Fruit fly (Drosophila melanogaster) whole organism, embryonic: ENCODE results near the gene CG34453.

ENCODE experiments used
- Asciz ChIP-seq: fragments of 200-800 bp; sonication (Bioruptor generic); optimal IDR thresholded peaks from 2 replicates; lab custom pipeline; 2017; ENCODE audit warnings: missing biosample characterization, mild to moderate bottlenecking, missing genetic modification characterization, missing genetic modification reagents
- CG10654 ChIP-seq: fragments of 200-800 bp; sonication (Bioruptor generic); optimal IDR thresholded peaks from 2 replicates; lab custom pipeline; 2016; ENCODE audit warnings: missing biosample characterization, missing genetic modification characterization
- CG11695 ChIP-seq: fragments of 200-800 bp; sonication (Bioruptor generic); IDR thresholded peaks from 3 replicates; pipeline ENCODE4 v1.3.6; 2022; ENCODE audit warnings: missing biosample characterization, missing genetic modification characterization
- CG11723 ChIP-seq: fragments of 200-800 bp; sonication (Bioruptor generic); optimal IDR thresholded peaks from 2 replicates; lab custom pipeline; 2017; ENCODE audit warnings: missing biosample characterization, mild to moderate bottlenecking, missing genetic modification characterization
- CG12155 ChIP-seq: fragments of 200-800 bp; sonication (Bioruptor generic); optimal IDR thresholded peaks from 3 replicates; lab custom pipeline; 2016; ENCODE audit warnings: missing biosample characterization, missing genetic modification characterization
- CG14014 ChIP-seq: fragments of 200-800 bp; sonication (Bioruptor generic); IDR thresholded peaks from 2 replicates; pipeline ENCODE4 v1.3.6; 2022; ENCODE audit warnings: missing biosample characterization, missing genetic modification characterization
- CG14710 ChIP-seq: fragments of 200-800 bp; sonication (Bioruptor generic); optimal IDR thresholded peaks from 3 replicates; lab custom pipeline; 2019; ENCODE audit warnings: missing biosample characterization, mild to moderate bottlenecking, missing genetic modification characterization, moderate library complexity
- CG15269 ChIP-seq: fragments of 200-800 bp; sonication (Bioruptor generic); optimal IDR thresholded peaks from 2 replicates; lab custom pipeline; 2018; ENCODE audit warnings: missing biosample characterization, mild to moderate bottlenecking, missing genetic modification characterization, moderate library complexity
- CG18262 ChIP-seq: fragments of 200-800 bp; optimal IDR thresholded peaks from 3 replicates; lab custom pipeline; 2019; ENCODE audit warnings: missing biosample characterization, mild to moderate bottlenecking, missing genetic modification characterization, moderate library complexity
- CG1832 ChIP-seq: fragments of 200-800 bp; sonication (Bioruptor generic); optimal IDR thresholded peaks from 2 replicates; lab custom pipeline; 2017; ENCODE audit warnings: missing biosample characterization, mild to moderate bottlenecking, missing genetic modification characterization, inconsistent platforms
- CG2199 ChIP-seq: fragments of 200-800 bp; sonication (Bioruptor generic); IDR thresholded peaks from 3 replicates; pipeline ENCODE4 v1.3.6; 2022; ENCODE audit warnings: missing biosample characterization, missing genetic modification characterization
- CG3281 ChIP-seq: fragments of 200-800 bp; sonication (Bioruptor generic); optimal IDR thresholded peaks from 3 replicates; lab custom pipeline; 2017; ENCODE audit warnings: missing biosample characterization, mild to moderate bottlenecking, missing genetic modification characterization
- CG33213 ChIP-seq: fragments of 200-800 bp; sonication (Bioruptor generic); optimal IDR thresholded peaks from 3 replicates; lab custom pipeline; 2016; ENCODE audit warnings: missing biosample characterization, missing genetic modification characterization
- CG34376 ChIP-seq: fragments of 200-800 bp; sonication (Bioruptor generic); optimal IDR thresholded peaks from 2 replicates; lab custom pipeline; 2018; ENCODE audit warnings: missing biosample characterization, mild to moderate bottlenecking, missing genetic modification characterization
- CG6765 ChIP-seq: fragments of 200-800 bp; sonication (Bioruptor generic); optimal IDR thresholded peaks from 3 replicates; lab custom pipeline; 2017; ENCODE audit warnings: missing biosample characterization, mild to moderate bottlenecking, missing genetic modification characterization
- CG7556 ChIP-seq: fragments of 200-800 bp; sonication (Bioruptor generic); optimal IDR thresholded peaks from 2 replicates; lab custom pipeline; 2017; ENCODE audit warnings: missing biosample characterization, mild to moderate bottlenecking, missing genetic modification characterization
- CG9797 ChIP-seq: fragments of 200-800 bp; sonication (Bioruptor generic); optimal IDR thresholded peaks from 3 replicates; lab custom pipeline; 2018; ENCODE audit warnings: missing biosample characterization, mild to moderate bottlenecking, missing genetic modification characterization
- Dek ChIP-seq: fragments of 200-800 bp; sonication (Bioruptor generic); optimal IDR thresholded peaks from 3 replicates; lab custom pipeline; 2019; ENCODE audit warnings: missing biosample characterization, mild to moderate bottlenecking, missing genetic modification characterization, moderate library complexity
- Dref ChIP-seq: fragments of 200-800 bp; sonication (Bioruptor generic); IDR thresholded peaks from 2 replicates; pipeline ENCODE4 v1.3.6; 2022; ENCODE audit warnings: missing biosample characterization, missing genetic modification characterization
- E2f2 ChIP-seq: fragments of 200-800 bp; sonication (Bioruptor generic); IDR thresholded peaks from 2 replicates; pipeline ENCODE4 v1.3.6; 2022; ENCODE audit warnings: missing biosample characterization, missing genetic modification characterization
- Ets65A ChIP-seq: fragments of 200-800 bp; sonication (Bioruptor generic); peaks from one replicate; lab custom pipeline; 2016; ENCODE audit warnings: missing biosample characterization, missing genetic modification characterization
- Fer2 ChIP-seq: fragments of 200-800 bp; sonication (Bioruptor generic); optimal IDR thresholded peaks from 2 replicates; lab custom pipeline; 2018; ENCODE audit warnings: missing biosample characterization, mild to moderate bottlenecking, missing genetic modification characterization, moderate library complexity
- HLH54F ChIP-seq: fragments of 200-800 bp; sonication (Bioruptor generic); optimal IDR thresholded peaks from 3 replicates; lab custom pipeline; 2016; ENCODE audit warnings: missing biosample characterization, missing genetic modification characterization
- Hand ChIP-seq: fragments of 200-800 bp; sonication (Bioruptor generic); optimal IDR thresholded peaks from 2 replicates; lab custom pipeline; 2017; ENCODE audit warnings: mild to moderate bottlenecking, missing biosample characterization, missing genetic modification reagents, missing genetic modification characterization
- Hmr ChIP-seq: fragments of 200-800 bp; sonication (Bioruptor generic); optimal IDR thresholded peaks from 3 replicates; lab custom pipeline; 2017; ENCODE audit warnings: mild to moderate bottlenecking, missing biosample characterization, missing genetic modification reagents, missing genetic modification characterization
- Jarid2 ChIP-seq: fragments of 200-800 bp; sonication (Bioruptor generic); optimal IDR thresholded peaks from 3 replicates; lab custom pipeline; 2017; ENCODE audit warnings: mild to moderate bottlenecking, missing biosample characterization, missing genetic modification reagents, missing genetic modification characterization
- NK7.1 ChIP-seq: fragments of 200-800 bp; sonication (Bioruptor generic); optimal IDR thresholded peaks from 3 replicates; lab custom pipeline; 2016; ENCODE audit warnings: missing biosample characterization, missing genetic modification characterization
- Rfx ChIP-seq: fragments of 200-800 bp; sonication (Bioruptor generic); IDR thresholded peaks from 2 replicates; pipeline ENCODE4 v1.3.6; 2022; ENCODE audit warnings: missing biosample characterization, missing genetic modification characterization
- Spps ChIP-seq: fragments of 200-800 bp; sonication (Bioruptor generic); optimal IDR thresholded peaks from 2 replicates; lab custom pipeline; 2018; ENCODE audit warnings: missing biosample characterization, mild to moderate bottlenecking, missing genetic modification characterization
- Sry-δ ChIP-seq: fragments of 200-800 bp; sonication (Bioruptor generic); optimal IDR thresholded peaks from 2 replicates; lab custom pipeline; 2016; ENCODE audit warnings: missing biosample characterization, missing genetic modification characterization
- Stat92E ChIP-seq, 3 experiments: fragments of >200 bp in 2 of 3; fragments of 200-800 bp in 1 of 3; sonication (Bioruptor generic) in 1 of 3; optimal IDR thresholded peaks; 2 replicates each; lab custom pipeline; 2017 to 2019; ENCODE audit warnings: missing biosample characterization in 3 of 3, missing genetic modification characterization in 3 of 3, mild to moderate bottlenecking in 1 of 3, moderate library complexity in 1 of 3
- Tbp ChIP-seq: fragments of >200 bp; optimal IDR thresholded peaks from 2 replicates; lab custom pipeline; 2018; ENCODE audit warnings: missing biosample characterization, missing genetic modification characterization
- Trl ChIP-seq, 3 experiments: fragments of >200 bp in 2 of 3; fragments of 200-800 bp in 1 of 3; sonication (Bioruptor generic) in 1 of 3; optimal IDR thresholded peaks; 2 replicates in 1 of 3; 3 replicates in 2 of 3; lab custom pipeline; 2016 to 2017; ENCODE audit warnings: missing biosample characterization in 1 of 3, missing genetic modification characterization in 1 of 3
- crc ChIP-seq: fragments of 200-800 bp; sonication (Bioruptor generic); optimal IDR thresholded peaks from 2 replicates; lab custom pipeline; 2016; ENCODE audit warnings: missing biosample characterization, missing genetic modification characterization
- crol ChIP-seq: fragments of 200-800 bp; sonication (Bioruptor generic); IDR thresholded peaks from 2 replicates; pipeline ENCODE4 v1.3.6; 2022; ENCODE audit warnings: missing biosample characterization, missing genetic modification characterization
- dimm ChIP-seq: fragments of 200-800 bp; sonication (Bioruptor generic); IDR thresholded peaks from 2 replicates; pipeline ENCODE4 v1.3.6; 2022; ENCODE audit warnings: missing biosample characterization, missing genetic modification characterization
- dm ChIP-seq: fragments of 200-800 bp; sonication (Bioruptor generic); optimal IDR thresholded peaks from 3 replicates; lab custom pipeline; 2016; ENCODE audit warnings: missing biosample characterization, missing genetic modification characterization
- gce ChIP-seq: fragments of 200-800 bp; sonication (Bioruptor generic); IDR thresholded peaks from 3 replicates; pipeline ENCODE4 v1.3.6; 2022; ENCODE audit warnings: missing biosample characterization, missing genetic modification characterization
- gcm ChIP-seq: fragments of 200-800 bp; sonication (Bioruptor generic); optimal IDR thresholded peaks from 2 replicates; lab custom pipeline; 2019; ENCODE audit warnings: missing biosample characterization, mild to moderate bottlenecking, missing genetic modification characterization, moderate library complexity
- gsb ChIP-seq: fragments of 200-800 bp; sonication (Bioruptor generic); IDR thresholded peaks from 2 replicates; pipeline ENCODE4 v1.3.6; 2022; ENCODE audit warnings: missing biosample characterization, missing genetic modification characterization
- luna ChIP-seq: fragments of 200-800 bp; sonication (Bioruptor generic); optimal IDR thresholded peaks from 2 replicates; lab custom pipeline; 2016; ENCODE audit warnings: missing biosample characterization, missing genetic modification characterization
- maf-S ChIP-seq: fragments of 200-800 bp; sonication (Bioruptor generic); optimal IDR thresholded peaks from 2 replicates; lab custom pipeline; 2016; ENCODE audit warnings: missing biosample characterization, missing genetic modification characterization
- onecut ChIP-seq: fragments of 200-800 bp; sonication (Bioruptor generic); IDR thresholded peaks from 2 replicates; pipeline ENCODE4 v1.3.6; 2022; ENCODE audit warnings: missing biosample characterization, missing genetic modification characterization
- run ChIP-seq: fragments of 200-800 bp; sonication (Bioruptor generic); optimal IDR thresholded peaks from 3 replicates; lab custom pipeline; 2018; ENCODE audit warnings: missing biosample characterization, mild to moderate bottlenecking, missing genetic modification characterization
- sd ChIP-seq: fragments of 200-800 bp; sonication (Bioruptor generic); optimal IDR thresholded peaks from 3 replicates; lab custom pipeline; 2018; ENCODE audit warnings: missing biosample characterization, mild to moderate bottlenecking, missing genetic modification characterization, moderate library complexity
- sens-2 ChIP-seq: fragments of 200-800 bp; sonication (Bioruptor generic); IDR thresholded peaks from 2 replicates; pipeline ENCODE4 v1.3.6; 2022; ENCODE audit warnings: missing biosample characterization, missing genetic modification characterization
- sim ChIP-seq: fragments of 200-800 bp; sonication (Bioruptor generic); IDR thresholded peaks from 2 replicates; pipeline ENCODE4 v1.3.6; 2022; ENCODE audit warnings: missing biosample characterization, missing genetic modification characterization
- trem ChIP-seq: fragments of 200-800 bp; optimal IDR thresholded peaks from 3 replicates; lab custom pipeline; 2019; ENCODE audit warnings: missing biosample characterization, mild to moderate bottlenecking, missing genetic modification characterization, moderate library complexity
- unc-4 ChIP-seq: fragments of 200-800 bp; sonication (Bioruptor generic); IDR thresholded peaks from 2 replicates; pipeline ENCODE4 v1.3.6; 2022; ENCODE audit warnings: missing biosample characterization, missing genetic modification characterization; ENCODE audit not compliant: partially characterized antibody

CG34453 gene

dm6 chr3L:263500-264377 is 30.6 kb upstream of the CG34453 start (continued):
- TF ChIP-seq Dref (peak; percentile 42; the same call in 1 of the 2 replicates), CG34376 (GFP tag; lab: Kevin White, UChicago) (no peak), sim (GFP tag; lab: Robert Waterston, UW) (no peak), crc (GFP tag; lab: Kevin White, UChicago) (no peak), CG18262 (tag; lab: Kevin White, UChicago) (no peak), CG11695 (GFP tag; lab: Robert Waterston, UW) (no peak), HLH54F (GFP tag; lab: Kevin White, UChicago) (no peak), Hmr (GFP tag; lab: Kevin White, UChicago) (no peak), Stat92E (GFP tag; optimal IDR thresholded peaks at IDR 0.05; lab: Kevin White, UChicago) (no peak), Hand (GFP tag; lab: Kevin White, UChicago) (peak; percentile 52), CG1832 (peak; percentile 83), Tbp (GFP tag; lab: Kevin White, UChicago) (no peak), dm (GFP tag; lab: Kevin White, UChicago) (no peak), Fer2 (tag; lab: Kevin White, UChicago) (no peak), gcm (no peak), CG33213 (GFP tag; lab: Kevin White, UChicago) (no peak), luna (GFP tag; lab: Kevin White, UChicago) (no peak), sd (tag; lab: Kevin White, UChicago) (no peak), CG15269 (tag; lab: Kevin White, UChicago) (no peak), maf-S (no peak), Rfx (GFP tag; lab: Robert Waterston, UW) (no peak), Dek (tag; lab: Kevin White, UChicago) (no peak), CG3281 (GFP tag; lab: Kevin White, UChicago) (no peak), sens-2 (GFP tag; lab: Robert Waterston, UW) (no peak), gsb (no peak), NK7.1 (GFP tag; lab: Kevin White, UChicago) (no peak), CG9797 (GFP tag; lab: Kevin White, UChicago) (no peak), Asciz (no peak), CG12155 (GFP tag; lab: Kevin White, UChicago) (no peak), Ets65A (GFP tag; lab: Kevin White, UChicago) (no peak), crol (GFP tag; lab: Robert Waterston, UW) (peak; percentile 71), CG10654 (no peak), gce (0 out of 3 replicates have a peak, but pooled peaks have one; percentile 42), run (tag; lab: Kevin White, UChicago) (no peak), CG6765 (GFP tag; lab: Kevin White, UChicago) (no peak), Trl (optimal IDR thresholded peaks at IDR 0.05; lab: Kevin White, UChicago) (no peak), Trl (GFP tag; optimal IDR thresholded peaks at IDR 0.05; lab: Kevin White, UChicago) (no peak)

DNA sequence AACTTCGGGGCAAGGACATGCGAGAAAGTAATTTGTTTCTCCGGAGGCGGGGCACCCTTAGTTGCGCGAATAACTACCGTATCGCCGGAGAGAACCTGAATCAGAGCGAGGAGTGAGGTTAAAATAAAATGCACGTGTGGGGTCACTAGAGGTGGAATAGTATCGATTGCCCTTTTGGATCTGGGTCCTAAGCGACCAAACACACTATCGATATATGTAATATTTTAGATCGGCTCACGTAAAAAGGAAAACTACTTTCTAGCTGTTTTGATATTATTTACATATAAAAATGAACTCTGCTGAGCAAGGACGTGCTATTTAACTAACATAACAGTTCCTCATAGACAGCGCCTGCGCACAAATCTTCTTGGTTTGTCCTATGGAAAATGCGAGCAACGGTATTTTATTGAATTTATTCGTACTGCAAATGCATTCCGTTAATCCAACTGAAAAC is 29.6 kb upstream of the CG34453 start:
- TF ChIP-seq CG11723 (GFP tag; lab: Kevin White, UChicago) (no peak), Spps (tag; lab: Kevin White, UChicago) (no peak), CG15269 (tag; lab: Kevin White, UChicago) (no peak), CG14710 (tag; lab: Kevin White, UChicago) (peak; percentile 28), unc-4 (GFP tag; lab: Robert Waterston, UW) (peak; percentile 88), Sry-δ (GFP tag; lab: Kevin White, UChicago) (peak; percentile 89), dimm (no peak), NK7.1 (GFP tag; lab: Kevin White, UChicago) (no peak), onecut (GFP tag; lab: Robert Waterston, UW) (peak; percentile 19; the same call in 1 of the 2 replicates), Jarid2 (GFP tag; lab: Kevin White, UChicago) (no peak), CG7556 (GFP tag; lab: Kevin White, UChicago) (no peak), trem (tag; lab: Kevin White, UChicago) (peak; percentile 70), CG2199 (0 out of 3 replicates have a peak, but pooled peaks have one; percentile 51), E2f2 (GFP tag; lab: Robert Waterston, UW) (peak; percentile 28; the same call in 1 of the 2 replicates), CG14014 (GFP tag; lab: Robert Waterston, UW) (no peak), Trl (optimal IDR thresholded peaks at IDR 0.05; lab: Kevin White, UChicago) (no peak), Trl (GFP tag; optimal IDR thresholded peaks at IDR 0.05; lab: Kevin White, UChicago) (no peak)
